Fruit fly (Drosophila melanogaster): Measurements from ENCODE around the gene CG15515.
A peak's percentile ranks its signal among the peaks of the same experiment; 100 is the strongest.
"Not testable (repeated sequence)": the region's sequence is repeated elsewhere in the genome, so short reads cannot be mapped to it uniquely, and the experiment has no call there.

Gene CG15515

DNA sequence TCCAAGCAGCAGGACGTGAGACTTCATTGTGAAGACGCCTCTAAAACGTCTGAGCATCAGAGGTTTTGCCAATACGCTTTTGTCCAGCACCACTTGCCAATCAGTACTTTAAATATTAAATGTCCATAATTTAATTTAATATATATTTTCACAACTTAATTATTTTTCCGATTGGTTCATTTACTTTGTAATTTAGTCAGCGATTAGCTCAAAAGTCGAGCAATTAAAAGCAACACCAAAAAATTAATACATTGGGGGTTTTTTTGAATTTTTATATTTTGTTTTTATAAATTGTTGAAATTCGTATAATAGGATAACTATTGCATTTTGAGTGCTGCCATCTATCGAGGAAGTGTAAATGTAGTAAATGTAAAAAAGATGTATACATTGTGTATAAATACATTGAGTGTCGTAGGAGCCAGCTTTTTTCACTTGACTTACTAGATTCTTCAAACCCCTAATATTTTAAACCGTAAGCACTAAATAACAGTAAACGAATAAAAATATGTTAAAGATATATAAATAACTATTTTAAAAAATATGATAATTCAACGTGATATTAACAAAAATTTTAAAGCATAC, 1.4 kb upstream of the CG15515 start, which contains the start of gene CG15517:
CG15517 (minus strand) TSS at position 51 of the 582 bp plus-strand sequence.
- no peak for TF ChIP-seq CG7045 (GFP tag; optimal IDR thresholded peaks at IDR 0.05)
- no peak for TF ChIP-seq CG7101 (tag; optimal IDR thresholded peaks at IDR 0.05)
- no peak for TF ChIP-seq CG12768 (GFP tag; optimal IDR thresholded peaks at IDR 0.05)
- TF ChIP-seq ovo (GFP tag; optimal IDR thresholded peaks at IDR 0.05): no peak
- no peak for TF ChIP-seq Clk (GFP tag; optimal IDR thresholded peaks at IDR 0.05)
- TF ChIP-seq bab1 (GFP tag; optimal IDR thresholded peaks at IDR 0.05): peak; percentile 30

DNA sequence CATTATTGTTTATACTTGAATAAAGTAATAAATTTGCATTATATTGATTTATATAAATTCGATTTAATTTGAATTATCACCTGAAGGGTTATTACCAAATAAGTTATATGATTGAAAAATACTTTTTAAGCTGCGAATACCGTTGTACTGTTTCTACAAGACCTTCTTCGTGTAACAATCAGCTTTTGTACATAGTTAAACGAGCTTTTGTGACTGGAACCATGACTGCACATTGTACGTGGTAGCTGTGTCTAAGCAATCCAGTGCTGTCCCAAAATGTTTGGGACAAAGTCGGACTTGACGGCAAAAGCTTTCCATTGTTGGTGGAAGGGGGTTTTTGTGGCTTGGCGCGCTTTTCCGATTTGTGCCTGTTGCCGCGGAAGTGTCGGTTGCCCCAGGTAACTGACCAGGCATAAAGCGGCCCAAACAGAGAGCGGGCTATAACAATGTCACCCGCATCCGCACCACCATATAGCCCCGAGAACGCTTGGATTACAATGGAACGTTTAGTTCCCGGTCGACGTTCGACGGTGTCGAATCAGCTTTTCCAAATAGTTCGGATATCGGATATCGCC, 2.4 kb downstream of the CG15515 start, which contains the start of gene CG31036:
CG31036 (plus strand) TSS at position 507 of the 575 bp plus-strand sequence.
- TF ChIP-seq CG12768 (GFP tag; optimal IDR thresholded peaks at IDR 0.05): no peak
- TF ChIP-seq CG7101 (tag; optimal IDR thresholded peaks at IDR 0.05): no peak
- no peak for TF ChIP-seq kay (GFP tag; ENCODE audit: borderline replicate concordance)
- TF ChIP-seq CG7045 (GFP tag; optimal IDR thresholded peaks at IDR 0.05): no peak
- no peak for TF ChIP-seq pad (GFP tag; optimal IDR thresholded peaks at IDR 0.05)
- no peak for TF ChIP-seq Clk (GFP tag; optimal IDR thresholded peaks at IDR 0.05)
- no peak for TF ChIP-seq CG33017 (tag; optimal IDR thresholded peaks at IDR 0.05)
- no peak for TF ChIP-seq tj (GFP tag; optimal IDR thresholded peaks at IDR 0.05)
- no peak for TF ChIP-seq cnc (optimal IDR thresholded peaks at IDR 0.05)
- TF ChIP-seq toe (GFP tag; optimal IDR thresholded peaks at IDR 0.05): no peak
- no peak for TF ChIP-seq CG11617 (GFP tag; optimal IDR thresholded peaks at IDR 0.05)
- TF ChIP-seq CG1620 (GFP tag; optimal IDR thresholded peaks at IDR 0.05): no peak
- TF ChIP-seq CG5204 (GFP tag; optimal IDR thresholded peaks at IDR 0.05): no peak
- TF ChIP-seq bab1 (GFP tag; optimal IDR thresholded peaks at IDR 0.05): no peak

DNA sequence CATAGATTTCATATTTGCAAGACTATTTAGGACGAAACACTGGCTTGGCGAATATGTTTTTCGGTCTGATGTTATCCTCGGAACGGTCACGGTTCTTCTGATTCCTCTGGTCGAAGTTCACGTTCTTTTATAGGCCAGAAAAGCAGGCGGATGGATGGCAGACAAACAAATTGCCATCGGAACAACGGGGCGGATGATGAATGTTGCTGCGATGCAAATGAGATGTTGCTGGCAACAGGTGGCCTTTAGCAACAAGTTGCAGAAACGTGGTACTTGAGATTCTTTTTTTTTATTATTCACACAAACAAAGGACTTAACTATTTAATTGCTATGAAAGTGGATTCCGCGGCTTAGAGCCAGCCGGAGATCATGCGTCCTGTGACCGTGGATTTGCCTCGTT, 9.0 kb downstream of the CG15515 start, which contains the start of gene Capa:
Capa (minus strand) TSS at position 101 of the 400 bp plus-strand sequence.
- no peak for TF ChIP-seq CG12768 (GFP tag; optimal IDR thresholded peaks at IDR 0.05)
- no peak for TF ChIP-seq toe (GFP tag; optimal IDR thresholded peaks at IDR 0.05)
- TF ChIP-seq Mnt (GFP tag; optimal IDR thresholded peaks at IDR 0.05): no peak
- no peak for TF ChIP-seq CG33017 (tag; optimal IDR thresholded peaks at IDR 0.05)

DNA sequence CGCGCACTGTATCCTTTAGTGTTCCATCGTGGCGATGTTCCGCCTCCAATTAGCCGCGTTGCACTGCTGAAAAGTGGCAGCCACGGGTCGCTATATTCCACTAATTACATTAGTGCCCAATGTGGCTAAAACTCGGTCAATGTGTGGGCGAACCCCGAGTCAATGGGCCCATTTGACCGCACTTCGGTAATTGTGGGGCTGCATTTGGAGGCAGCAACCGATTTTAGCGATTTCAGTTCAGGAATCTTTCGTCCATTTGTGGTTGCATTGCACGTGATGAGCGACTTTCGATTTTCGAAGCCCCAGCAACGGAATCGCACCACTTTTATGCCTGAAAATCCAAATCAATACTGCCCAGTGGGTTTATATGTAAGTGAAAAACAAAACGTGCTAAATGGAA, 14.9 kb downstream of the CG15515 start, which contains the start of gene trp:
trp (minus strand) TSS at position 101 of the 400 bp plus-strand sequence.
- TF ChIP-seq ovo (GFP tag; optimal IDR thresholded peaks at IDR 0.05) (no peak), bab1 (GFP tag; optimal IDR thresholded peaks at IDR 0.05) (no peak), CG5204 (GFP tag; optimal IDR thresholded peaks at IDR 0.05) (no peak), Hr96 (GFP tag; optimal IDR thresholded peaks at IDR 0.05) (no peak), CG12768 (GFP tag; optimal IDR thresholded peaks at IDR 0.05) (no peak), CG11617 (GFP tag; optimal IDR thresholded peaks at IDR 0.05) (no peak), cic (GFP tag; optimal IDR thresholded peaks at IDR 0.05) (no peak), cnc (optimal IDR thresholded peaks at IDR 0.05) (no peak), CG1620 (GFP tag; optimal IDR thresholded peaks at IDR 0.05) (no peak), Crg-1 (GFP tag; optimal IDR thresholded peaks at IDR 0.05) (no peak), kay (GFP tag; ENCODE audit: borderline replicate concordance) (no peak), CG7101 (tag; optimal IDR thresholded peaks at IDR 0.05) (no peak), CG33017 (tag; optimal IDR thresholded peaks at IDR 0.05) (no peak)

DNA sequence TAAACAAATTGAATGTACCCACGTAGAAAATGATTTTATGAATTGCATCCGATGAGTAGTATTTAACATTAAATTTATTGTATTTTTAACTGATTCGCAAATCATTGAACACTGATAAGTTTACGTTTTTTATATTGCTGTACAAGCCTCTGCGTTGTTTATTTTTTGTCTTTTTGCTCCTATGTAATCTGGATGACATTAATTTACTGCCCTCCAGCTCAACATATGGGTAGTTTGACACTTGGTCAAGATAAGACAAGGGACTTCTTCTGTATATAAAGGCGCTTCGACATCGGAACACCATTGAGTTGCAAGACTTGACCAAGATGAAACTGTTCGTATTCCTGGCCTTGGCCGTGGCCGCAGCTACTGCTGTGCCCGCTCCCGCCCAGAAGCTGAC, 16.7 kb downstream of the CG15515 start, which contains the start of gene Jon99Ciii:
Jon99Ciii (plus strand) TSS at position 301 of the 400 bp plus-strand sequence.
- TF ChIP-seq toe (GFP tag; optimal IDR thresholded peaks at IDR 0.05); Clk (GFP tag; optimal IDR thresholded peaks at IDR 0.05); CG33017 (tag; optimal IDR thresholded peaks at IDR 0.05): not testable (repeated sequence)

DNA sequence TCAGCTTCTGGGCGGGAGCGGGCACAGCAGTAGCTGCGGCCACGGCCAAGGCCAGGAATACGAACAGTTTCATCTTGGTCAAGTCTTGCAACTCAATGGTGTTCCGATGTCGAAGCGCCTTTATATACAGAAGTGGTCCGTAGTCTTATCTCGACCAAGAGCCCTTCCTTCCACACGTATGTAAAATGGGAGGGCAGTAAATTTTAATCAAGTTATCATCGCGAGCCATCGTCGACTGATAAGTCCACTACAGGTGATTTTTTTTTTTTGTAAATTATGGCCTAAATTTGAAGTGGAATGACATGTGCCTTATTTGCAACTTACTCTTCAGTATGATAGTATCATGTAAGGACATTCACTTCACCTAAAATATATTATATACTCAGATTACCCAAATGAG, 19.3 kb downstream of the CG15515 start, which contains the start of gene Jon99Cii:
Jon99Cii (minus strand) TSS at position 101 of the 400 bp plus-strand sequence.
- TF ChIP-seq Mnt, cic, Clk (GFP tag; optimal IDR thresholded peaks at IDR 0.05): not testable (repeated sequence)

DNA sequence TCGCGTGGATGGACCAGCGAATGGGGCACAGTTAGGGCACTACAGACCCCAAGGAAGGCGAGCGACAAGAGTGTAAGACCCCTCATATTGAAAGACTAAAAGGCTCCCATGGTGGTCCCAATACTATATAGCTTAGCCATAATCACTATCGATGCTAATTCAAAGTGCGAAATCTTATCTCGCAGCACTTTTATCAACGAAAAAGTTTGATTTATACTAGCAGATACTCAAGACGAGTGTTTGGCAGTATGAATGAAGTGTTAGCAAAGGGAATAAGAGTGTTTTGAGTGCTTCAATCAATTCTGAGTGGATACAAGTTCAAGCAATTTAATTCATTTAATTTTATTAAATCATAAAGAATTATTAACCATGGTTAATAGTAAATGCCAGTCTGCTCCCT, 20.8 kb downstream of the CG15515 start, which contains the start of gene Jon99Ci:
Jon99Ci (minus strand) TSS at position 101 of the 400 bp plus-strand sequence.
- TF ChIP-seq CG7045 (GFP tag; optimal IDR thresholded peaks at IDR 0.05) (no peak), Crg-1 (GFP tag; optimal IDR thresholded peaks at IDR 0.05) (no peak), Hr96 (GFP tag; optimal IDR thresholded peaks at IDR 0.05) (no peak), cic (GFP tag; optimal IDR thresholded peaks at IDR 0.05) (peak; percentile 64)

DNA sequence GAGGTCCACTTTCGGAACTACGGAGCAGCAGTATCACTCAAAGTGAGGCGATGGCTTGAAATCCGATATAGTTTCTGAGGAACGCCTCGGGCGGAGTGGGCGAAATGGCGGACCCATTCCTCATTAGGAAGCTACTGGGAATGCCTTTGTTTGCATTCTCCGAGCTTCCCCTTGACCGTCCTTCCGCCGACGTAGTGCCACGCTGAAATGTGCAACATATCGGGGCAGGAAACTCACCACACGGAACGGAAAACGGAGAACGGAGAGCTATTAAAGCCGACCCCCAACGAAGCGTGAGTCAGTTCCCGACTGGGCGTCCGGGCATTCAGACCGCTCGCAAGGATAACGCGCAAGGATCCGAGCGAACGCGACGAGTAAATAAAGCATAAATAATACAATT, 21.7 kb downstream of the CG15515 start, which contains the start of gene CG15522:
CG15522 (plus strand) TSS at position 301 of the 400 bp plus-strand sequence.
- no peak for TF ChIP-seq tj (GFP tag; optimal IDR thresholded peaks at IDR 0.05)
- no peak for TF ChIP-seq Crg-1 (GFP tag; optimal IDR thresholded peaks at IDR 0.05)
- no peak for TF ChIP-seq Hr96 (GFP tag; optimal IDR thresholded peaks at IDR 0.05)
- TF ChIP-seq CG7101 (tag; optimal IDR thresholded peaks at IDR 0.05): no peak
- TF ChIP-seq Mnt (GFP tag; optimal IDR thresholded peaks at IDR 0.05): no peak
- no peak for TF ChIP-seq cnc (optimal IDR thresholded peaks at IDR 0.05)
- no peak for TF ChIP-seq CG33017 (tag; optimal IDR thresholded peaks at IDR 0.05)
- no peak for TF ChIP-seq CG14711 (tag; optimal IDR thresholded peaks at IDR 0.05)
- TF ChIP-seq CG7045 (GFP tag; optimal IDR thresholded peaks at IDR 0.05): no peak

All from whole organism, adult.